Worm (Caenorhabditis elegans): ENCODE measurements around the gene spp-16.

ce11 chrV:10880138-10880882 is 20.8 kb downstream of the spp-16 start, which contains the start of gene F32D8.1:
- no peak for TF ChIP-seq nhr-25 (tag; optimal IDR thresholded peaks at IDR 0.05)
- TF ChIP-seq skn-1 (tag; optimal IDR thresholded peaks at IDR 0.05), result no peak
